Worm (Caenorhabditis elegans) whole organism, mixed stage, embryonic: Measurements from ENCODE around the gene idpc-6.
A peak's percentile ranks its signal among the peaks of the same experiment; 100 is the strongest.

Experiments used
- M03D4.4 ChIP-seq: sonication (generic microtip); optimal IDR thresholded peaks from 2 replicates; lab custom pipeline; 2017; ENCODE audit warnings: mild to moderate bottlenecking, missing genetic modification characterization, missing compliant biosample characterization
- ceh-39 ChIP-seq: fragments of 150-350 bp; optimal IDR thresholded peaks from 2 replicates; lab custom pipeline; 2014; ENCODE audit warnings: missing biosample characterization, missing genetic modification characterization
- ceh-83 ChIP-seq: fragments of 200-800 bp; sonication (Bioruptor generic); optimal IDR thresholded peaks from 2 replicates; lab custom pipeline; 2018; ENCODE audit warnings: mild to moderate bottlenecking, missing genetic modification characterization, missing compliant biosample characterization
- cnd-1 ChIP-seq: fragments of 200-800 bp; sonication (Bioruptor generic); optimal IDR thresholded peaks from 2 replicates; lab custom pipeline; 2018; ENCODE audit warnings: mild to moderate bottlenecking, missing genetic modification characterization, missing compliant biosample characterization
- elt-3 ChIP-seq: fragments of 150-350 bp; optimal IDR thresholded peaks from 2 replicates; lab custom pipeline; 2014; ENCODE audit warnings: missing biosample characterization, missing genetic modification characterization
- mep-1 ChIP-seq: fragments of 150-350 bp; optimal IDR thresholded peaks from 2 replicates; lab custom pipeline; 2017; ENCODE audit warnings: missing biosample characterization, missing genetic modification reagents, missing genetic modification characterization, inconsistent platforms
- nhr-28 ChIP-seq: fragments of 150-350 bp; optimal IDR thresholded peaks from 2 replicates; lab custom pipeline; 2014; ENCODE audit warnings: missing biosample characterization, missing genetic modification characterization
- nhr-76 ChIP-seq: sonication (generic microtip); optimal IDR thresholded peaks from 2 replicates; lab custom pipeline; 2017; ENCODE audit warnings: missing biosample characterization, missing genetic modification characterization
- snpc-4 ChIP-seq: fragments of 150-350 bp; optimal IDR thresholded peaks from 2 replicates; lab custom pipeline; 2014; ENCODE audit warnings: missing biosample characterization, missing genetic modification characterization
- sptf-1 ChIP-seq: sonication (generic microtip); optimal IDR thresholded peaks from 2 replicates; lab custom pipeline; 2017; ENCODE audit warnings: mild to moderate bottlenecking, missing genetic modification characterization, moderate library complexity, missing compliant biosample characterization
- unc-39 ChIP-seq: fragments of 150-350 bp; optimal IDR thresholded peaks from 2 replicates; lab custom pipeline; 2014; ENCODE audit warnings: missing biosample characterization, missing genetic modification characterization
- unc-62 ChIP-seq: fragments of 150-350 bp; optimal IDR thresholded peaks from 2 replicates; lab custom pipeline; 2014; ENCODE audit warnings: missing biosample characterization, missing genetic modification reagents, missing genetic modification characterization

ce11 chrV:9663948-9664347 is 44.0 kb downstream of the idpc-6 start:
- TF ChIP-seq snpc-4 (tag; lab: Kevin White, UChicago) (no peak), unc-62 (GFP tag; lab: Kevin White, UChicago) (no peak), unc-39 (tag; lab: Kevin White, UChicago) (no peak), cnd-1 (tag; lab: Kevin White, UChicago) (peak; percentile 85), ceh-39 (tag; lab: Kevin White, UChicago) (no peak), nhr-28 (tag; lab: Kevin White, UChicago) (no peak), mep-1 (tag; lab: Kevin White, UChicago) (no peak), ceh-83 (GFP tag; lab: Kevin White, UChicago) (no peak), nhr-76 (tag; lab: Kevin White, UChicago) (no peak), elt-3 (tag; lab: Kevin White, UChicago) (no peak), M03D4.4 (tag; lab: Kevin White, UChicago) (no peak), sptf-1 (tag; lab: Kevin White, UChicago) (no peak)
